Worm (Caenorhabditis elegans) whole organism, L4 larva: ENCODE results near the gene fbxc-51.

Experiments used
- D1046.2 ChIP-seq: fragments of 200-800 bp; sonication (Bioruptor generic); IDR thresholded peaks from 2 replicates; pipeline ENCODE4 v1.3.6; 2022; ENCODE audit warnings: missing genetic modification characterization, missing compliant biosample characterization
- F10B5.3 ChIP-seq: sonication (generic microtip); optimal IDR thresholded peaks from 2 replicates; lab custom pipeline; 2016; ENCODE audit warnings: mild to moderate bottlenecking, missing genetic modification characterization, missing compliant biosample characterization
- F37D6.2 ChIP-seq: sonication (generic microtip); optimal IDR thresholded peaks from 2 replicates; lab custom pipeline; 2016; ENCODE audit warnings: mild to moderate bottlenecking, missing genetic modification characterization, missing compliant biosample characterization
- F44E2.7 ChIP-seq: fragments of 200-800 bp; sonication (Bioruptor generic); IDR thresholded peaks from 2 replicates; pipeline ENCODE4 v2.1.2; 2022; ENCODE audit warnings: missing genetic modification characterization, missing compliant biosample characterization
- R02D3.7 ChIP-seq: fragments of 150-350 bp; sonication (generic microtip); optimal IDR thresholded peaks from 3 replicates; lab custom pipeline; 2014; ENCODE audit warnings: missing biosample characterization, missing genetic modification characterization
- T20F7.1 ChIP-seq: fragments of 200-800 bp; sonication (Bioruptor generic); optimal IDR thresholded peaks from 2 replicates; lab custom pipeline; 2018; ENCODE audit warnings: mild to moderate bottlenecking, missing genetic modification characterization, missing compliant biosample characterization
- Y105C5A.15 ChIP-seq: fragments of 200-800 bp; sonication (Bioruptor generic); IDR thresholded peaks from 2 replicates; pipeline ENCODE4 v1.3.6; 2022; ENCODE audit warnings: missing genetic modification characterization, missing compliant biosample characterization
- aha-1 ChIP-seq: fragments of 150-350 bp; peaks from one replicate; lab custom pipeline; 2014; ENCODE audit warnings: missing biosample characterization, missing genetic modification characterization
- aly-2 ChIP-seq: sonication (generic microtip); optimal IDR thresholded peaks from 2 replicates; lab custom pipeline; 2018; ENCODE audit warnings: missing biosample characterization, missing genetic modification characterization
- ama-1 ChIP-seq: fragments of 150-350 bp; optimal IDR thresholded peaks from 2 replicates; lab custom pipeline; 2014; ENCODE audit warnings: inconsistent platforms, mixed read lengths
- ceh-20 ChIP-seq: fragments of 200-800 bp; sonication (Bioruptor generic); IDR thresholded peaks from 2 replicates; pipeline ENCODE4 v1.3.6; 2022; ENCODE audit warnings: missing genetic modification reagents, missing genetic modification characterization, missing compliant biosample characterization
- ceh-28 ChIP-seq: fragments of 150-350 bp; optimal IDR thresholded peaks from 2 replicates; lab custom pipeline; 2014; ENCODE audit warnings: missing biosample characterization, missing genetic modification reagents, missing genetic modification characterization
- ceh-32 ChIP-seq: sonication (generic microtip); optimal IDR thresholded peaks from 2 replicates; lab custom pipeline; 2016; ENCODE audit warnings: mild to moderate bottlenecking, missing genetic modification characterization, missing compliant biosample characterization; ENCODE audit not compliant: poor library complexity
- ceh-44 ChIP-seq: fragments of 200-800 bp; sonication (Bioruptor generic); IDR thresholded peaks from 2 replicates; pipeline ENCODE4 v1.3.6; 2022; ENCODE audit warnings: missing genetic modification reagents, missing genetic modification characterization, missing compliant biosample characterization
- ceh-62 ChIP-seq: sonication (generic microtip); optimal IDR thresholded peaks from 2 replicates; lab custom pipeline; 2017; ENCODE audit warnings: missing biosample characterization, missing genetic modification characterization
- ces-1 ChIP-seq: fragments of 150-350 bp; sonication (generic microtip); optimal IDR thresholded peaks from 4 replicates; lab custom pipeline; 2014; ENCODE audit warnings: missing biosample characterization, missing genetic modification reagents, missing genetic modification characterization
- ctbp-1 ChIP-seq: fragments of 200-800 bp; sonication (Bioruptor generic); IDR thresholded peaks from 2 replicates; pipeline ENCODE4 v1.3.6; 2022; ENCODE audit warnings: missing genetic modification reagents, missing genetic modification characterization, missing compliant biosample characterization
- daf-12 ChIP-seq: fragments of 150-350 bp; optimal IDR thresholded peaks from 2 replicates; lab custom pipeline; 2014; ENCODE audit warnings: missing biosample characterization, missing genetic modification reagents, missing genetic modification characterization
- dmd-6 ChIP-seq: fragments of 200-800 bp; sonication (Bioruptor generic); IDR thresholded peaks from 2 replicates; pipeline ENCODE4 v1.3.6; 2022; ENCODE audit warnings: missing genetic modification reagents, missing genetic modification characterization, missing compliant biosample characterization
- dmd-8 ChIP-seq: fragments of 200-800 bp; sonication (Bioruptor generic); IDR thresholded peaks from 2 replicates; pipeline ENCODE4 v1.3.6; 2022; ENCODE audit warnings: missing genetic modification characterization, missing compliant biosample characterization
- dmd-9 ChIP-seq: fragments of 200-800 bp; sonication (Bioruptor generic); IDR thresholded peaks from 2 replicates; pipeline ENCODE4 v1.3.6; 2022; ENCODE audit warnings: missing genetic modification reagents, missing genetic modification characterization, missing compliant biosample characterization
- duxl-1 ChIP-seq: sonication (generic microtip); optimal IDR thresholded peaks from 2 replicates; lab custom pipeline; 2016; ENCODE audit warnings: mild to moderate bottlenecking, missing genetic modification characterization, moderate library complexity, missing compliant biosample characterization; ENCODE audit not compliant: poor library complexity
- dve-1 ChIP-seq: sonication (generic microtip); optimal IDR thresholded peaks from 2 replicates; lab custom pipeline; 2017; ENCODE audit warnings: antibody characterized with exemption, mild to moderate bottlenecking, missing genetic modification characterization, missing compliant biosample characterization; ENCODE audit not compliant: insufficient read depth
- egl-43 ChIP-seq: fragments of 200-800 bp; sonication (Bioruptor generic); IDR thresholded peaks from 2 replicates; pipeline ENCODE4 v1.3.6; 2022; ENCODE audit warnings: missing genetic modification reagents, missing genetic modification characterization, missing compliant biosample characterization
- hif-1 ChIP-seq, 2 experiments: sonication (generic microtip); optimal IDR thresholded peaks; 2 replicates each; lab custom pipeline; 2016 to 2017; ENCODE audit warnings: missing compliant biosample characterization in 2 of 2, missing genetic modification characterization in 2 of 2, missing genetic modification reagents in 2 of 2, missing genotype in 2 of 2, mild to moderate bottlenecking in 1 of 2
- jun-1 ChIP-seq: fragments of 150-350 bp; optimal IDR thresholded peaks from 2 replicates; lab custom pipeline; 2014; ENCODE audit warnings: missing biosample characterization, missing genetic modification reagents, missing genetic modification characterization
- lim-7 ChIP-seq: fragments of 200-800 bp; sonication (Bioruptor generic); IDR thresholded peaks from 2 replicates; pipeline ENCODE4 v1.3.6; 2022; ENCODE audit warnings: missing genetic modification characterization, missing compliant biosample characterization
- lin-13 ChIP-seq: fragments of 150-350 bp; optimal IDR thresholded peaks from 2 replicates; lab custom pipeline; 2014; ENCODE audit warnings: missing biosample characterization, missing genetic modification reagents, missing genetic modification characterization
- lin-15B ChIP-seq: fragments of 150-350 bp; sonication (generic microtip); optimal IDR thresholded peaks from 3 replicates; lab custom pipeline; 2014; ENCODE audit warnings: missing biosample characterization, missing genetic modification characterization
- lin-29 ChIP-seq: fragments of 200-800 bp; sonication (Bioruptor generic); IDR thresholded peaks from 2 replicates; pipeline ENCODE4 v1.3.6; 2022; ENCODE audit warnings: missing genetic modification reagents, missing genetic modification characterization, missing compliant biosample characterization
- lin-38 ChIP-seq: fragments of 200-800 bp; sonication (Bioruptor generic); IDR thresholded peaks from 2 replicates; pipeline ENCODE4 v1.3.6; 2022; ENCODE audit warnings: missing genetic modification reagents, missing genetic modification characterization, missing compliant biosample characterization
- lin-39 ChIP-seq: fragments of 150-350 bp; optimal IDR thresholded peaks from 2 replicates; lab custom pipeline; 2014; ENCODE audit warnings: missing biosample characterization, missing genetic modification reagents, missing genetic modification characterization
- lsy-2 ChIP-seq, 2 experiments: fragments of 150-350 bp in 1 of 2; sonication (generic microtip) in 1 of 2; optimal IDR thresholded peaks; 2 replicates each; lab custom pipeline; 2014 to 2017; ENCODE audit warnings: missing biosample characterization in 2 of 2, missing genetic modification characterization in 2 of 2
- madf-5 ChIP-seq, 2 experiments: fragments of 200-800 bp; sonication (Bioruptor generic); IDR thresholded peaks; 2 replicates each; pipeline ENCODE4 v1.3.6; 2022; ENCODE audit warnings: missing compliant biosample characterization in 2 of 2, missing genetic modification characterization in 2 of 2
- madf-9 ChIP-seq: fragments of 200-800 bp; sonication (Bioruptor generic); conservative IDR thresholded peaks from 2 replicates; pipeline ENCODE4 v1.3.6; 2022; ENCODE audit warnings: missing genetic modification reagents, missing genetic modification characterization, missing compliant biosample characterization
- nhr-10 ChIP-seq: fragments of 150-350 bp; optimal IDR thresholded peaks from 2 replicates; lab custom pipeline; 2014; ENCODE audit warnings: missing biosample characterization, missing genetic modification characterization
- nhr-28 ChIP-seq: fragments of 150-350 bp; optimal IDR thresholded peaks from 2 replicates; lab custom pipeline; 2014; ENCODE audit warnings: missing biosample characterization, missing genetic modification characterization
- nhr-41 ChIP-seq: fragments of 200-800 bp; sonication (Bioruptor generic); IDR thresholded peaks from 2 replicates; pipeline ENCODE4 v1.3.6; 2022; ENCODE audit warnings: missing genetic modification reagents, missing genetic modification characterization, missing compliant biosample characterization
- nhr-76 ChIP-seq: fragments of 150-350 bp; optimal IDR thresholded peaks from 2 replicates; lab custom pipeline; 2014; ENCODE audit warnings: missing biosample characterization, missing genetic modification characterization
- pha-4 ChIP-seq, 2 experiments: fragments of 150-350 bp in 1 of 2; fragments of 200-800 bp in 1 of 2; sonication (Bioruptor generic) in 1 of 2; IDR thresholded peaks in 1 of 2; optimal IDR thresholded peaks in 1 of 2; 2 replicates each; pipeline versions ENCODE4 v1.3.6 to Lab custom; 2014 to 2022; ENCODE audit warnings: missing genetic modification characterization in 2 of 2, missing genetic modification reagents in 2 of 2, missing biosample characterization in 1 of 2, missing compliant biosample characterization in 1 of 2
- saeg-2 ChIP-seq: fragments of 200-800 bp; sonication (Bioruptor generic); IDR thresholded peaks from 2 replicates; pipeline ENCODE4 v1.3.6; 2022; ENCODE audit warnings: missing genetic modification reagents, missing genetic modification characterization, missing compliant biosample characterization
- sdz-12 ChIP-seq: fragments of 200-800 bp; sonication (Bioruptor generic); optimal IDR thresholded peaks from 2 replicates; lab custom pipeline; 2018; ENCODE audit warnings: mild to moderate bottlenecking, missing genetic modification characterization, missing compliant biosample characterization
- set-16 ChIP-seq: fragments of 200-800 bp; sonication (Bioruptor generic); IDR thresholded peaks from 2 replicates; pipeline ENCODE4 v1.3.6; 2022; ENCODE audit warnings: missing genetic modification reagents, missing genetic modification characterization, missing compliant biosample characterization
- skn-1 ChIP-seq: fragments of 150-350 bp; optimal IDR thresholded peaks from 2 replicates; lab custom pipeline; 2014; ENCODE audit warnings: missing biosample characterization, missing genetic modification characterization
- snpc-4 ChIP-seq: fragments of 150-350 bp; optimal IDR thresholded peaks from 2 replicates; lab custom pipeline; 2014; ENCODE audit warnings: missing biosample characterization, missing genetic modification characterization
- spr-3 ChIP-seq: fragments of 200-800 bp; sonication (Bioruptor generic); optimal IDR thresholded peaks from 2 replicates; lab custom pipeline; 2018; ENCODE audit warnings: mild to moderate bottlenecking, missing genetic modification characterization, missing compliant biosample characterization
- tag-97 ChIP-seq: fragments of 200-800 bp; sonication (Bioruptor generic); IDR thresholded peaks from 2 replicates; pipeline ENCODE4 v1.3.6; 2022; ENCODE audit warnings: missing genetic modification characterization, missing compliant biosample characterization
- unc-39 ChIP-seq: sonication (generic microtip); optimal IDR thresholded peaks from 2 replicates; lab custom pipeline; 2017; ENCODE audit warnings: missing biosample characterization, missing genetic modification characterization
- unc-62 ChIP-seq, 3 experiments: fragments of 150-350 bp in 1 of 3; sonication (generic microtip); optimal IDR thresholded peaks in 2 of 3; peaks in 1 of 3; 1 replicate in 1 of 3; 2 replicates in 2 of 3; lab custom pipeline; 2014 to 2017; ENCODE audit warnings: missing biosample characterization in 3 of 3, missing genetic modification characterization in 3 of 3, missing genetic modification reagents in 3 of 3, missing genotype in 1 of 3
- zfp-2 ChIP-seq: sonication (generic microtip); optimal IDR thresholded peaks from 2 replicates; lab custom pipeline; 2016; ENCODE audit warnings: mild to moderate bottlenecking, missing genetic modification characterization, missing compliant biosample characterization
- zfp-3 ChIP-seq: fragments of 200-800 bp; sonication (Bioruptor generic); conservative IDR thresholded peaks from 2 replicates; pipeline ENCODE4 v1.3.6; 2022; ENCODE audit warnings: missing genetic modification reagents, missing genetic modification characterization, missing compliant biosample characterization

Gene fbxc-51

ce11 chrII:848519-848918 lies 20.1 kb upstream of the fbxc-51 start, which contains the start of the genes acdh-9 and F28A10.13 (continued):
- TF ChIP-seq ceh-44 (GFP tag; lab: Robert Waterston, UW): no peak
- TF ChIP-seq set-16 (GFP tag; lab: Robert Waterston, UW): no peak
- TF ChIP-seq aha-1 (tag; lab: Kevin White, UChicago): peak; percentile 98
- no peak for TF ChIP-seq lim-7
- no peak for TF ChIP-seq lin-15B
- TF ChIP-seq duxl-1 (tag; lab: Kevin White, UChicago): peak; percentile 46
- peak in 1 of 2 experiments; percentile 82 for TF ChIP-seq hif-1 (tag; optimal IDR thresholded peaks at IDR 0.05; lab: Kevin White, UChicago)
- TF ChIP-seq dve-1 (tag; lab: Kevin White, UChicago): peak; percentile 88
- TF ChIP-seq sdz-12 (GFP tag; lab: Kevin White, UChicago): no peak
- no peak for TF ChIP-seq unc-62 (GFP tag; optimal IDR thresholded peaks at IDR 0.05 in 1 of 2; lab: Kevin White, UChicago)
- no peak for TF ChIP-seq unc-62 (tag; optimal IDR thresholded peaks at IDR 0.05; lab: Kevin White, UChicago)
- 0 out of 2 replicates have a peak, but pooled peaks have one; percentile 15 for TF ChIP-seq ceh-20 (GFP tag; lab: Robert Waterston, UW)
- TF ChIP-seq jun-1 (tag; lab: Kevin White, UChicago): no peak
- TF ChIP-seq zfp-3 (GFP tag; lab: Robert Waterston, UW): no peak
- TF ChIP-seq ceh-28: no peak
- TF ChIP-seq aly-2 (tag; lab: Kevin White, UChicago): no peak
- TF ChIP-seq spr-3 (GFP tag; lab: Kevin White, UChicago): no peak
- peak; percentile 83 for TF ChIP-seq nhr-28 (tag; lab: Kevin White, UChicago)
- TF ChIP-seq T20F7.1 (GFP tag; lab: Kevin White, UChicago): peak; percentile 62
- no peak for TF ChIP-seq madf-9
- no peak for TF ChIP-seq nhr-41 (GFP tag; lab: Robert Waterston, UW)
- no peak for TF ChIP-seq tag-97 (GFP tag; lab: Robert Waterston, UW)
- no peak for TF ChIP-seq ces-1
- peak; percentile 83 for TF ChIP-seq dmd-6 (GFP tag; lab: Robert Waterston, UW)
- TF ChIP-seq dmd-8 (GFP tag; lab: Robert Waterston, UW): no peak
- TF ChIP-seq lin-38 (GFP tag; lab: Robert Waterston, UW): peak; percentile 27; the same call in 1 of the 2 replicates
- TF ChIP-seq ceh-32 (tag; lab: Kevin White, UChicago): no peak
- TF ChIP-seq unc-39 (tag; lab: Kevin White, UChicago): no peak
- TF ChIP-seq egl-43 (GFP tag; lab: Robert Waterston, UW): no peak
- no peak for TF ChIP-seq F44E2.7 (GFP tag; lab: Robert Waterston, UW)
- no peak for TF ChIP-seq pha-4 (GFP tag; IDR thresholded peaks at IDR 0.05; lab: Robert Waterston, UW)
- peak; percentile 57 for TF ChIP-seq pha-4 (tag; optimal IDR thresholded peaks at IDR 0.05; lab: Kevin White, UChicago)
- no peak for TF ChIP-seq ceh-62
- TF ChIP-seq snpc-4 (tag; lab: Kevin White, UChicago): no peak
- TF ChIP-seq R02D3.7 (tag; lab: Kevin White, UChicago): no peak
- no peak for TF ChIP-seq F37D6.2 (tag; lab: Kevin White, UChicago)
- TF ChIP-seq daf-12: no peak
- no peak for TF ChIP-seq saeg-2
- TF ChIP-seq lin-39 (tag; lab: Kevin White, UChicago): no peak
- TF ChIP-seq zfp-2: no peak
- no peak for TF ChIP-seq ctbp-1 (GFP tag; lab: Robert Waterston, UW)
- no peak for TF ChIP-seq Y105C5A.15 (GFP tag; lab: Robert Waterston, UW)
- peak; percentile 85 for TF ChIP-seq nhr-10 (tag; lab: Kevin White, UChicago)
- no peak for TF ChIP-seq skn-1
- no peak for TF ChIP-seq lin-13 (GFP tag; lab: Kevin White, UChicago)
- TF ChIP-seq F10B5.3 (tag; lab: Kevin White, UChicago): no peak
- TF ChIP-seq lin-29: no peak
- TF ChIP-seq nhr-76 (tag; lab: Kevin White, UChicago): peak; percentile 62
- TF ChIP-seq ama-1 (lab: Kevin White, UChicago): peak; percentile 46
- TF ChIP-seq madf-5 (GFP tag; IDR thresholded peaks at IDR 0.05; lab: Robert Waterston, UW): no peak
- no peak for TF ChIP-seq D1046.2
- TF ChIP-seq dmd-9 (GFP tag; lab: Robert Waterston, UW): no peak
- TF ChIP-seq lsy-2 (tag; optimal IDR thresholded peaks at IDR 0.05; lab: Kevin White, UChicago): peak in 1 of 2 experiments; percentile 58
